Worm (Caenorhabditis elegans) whole organism, L1 larva: ENCODE data around the gene srpa-68.
A peak's percentile ranks its signal among the peaks of the same experiment; 100 is the strongest.

Source experiments
- C16A3.4 ChIP-seq: fragments of 150-350 bp; optimal IDR thresholded peaks from 2 replicates; lab custom pipeline; 2014; ENCODE audit warnings: missing biosample characterization, missing genetic modification characterization
- ama-1 ChIP-seq: fragments of 150-350 bp; optimal IDR thresholded peaks from 2 replicates; lab custom pipeline; 2014
- blmp-1 ChIP-seq: fragments of 150-350 bp; optimal IDR thresholded peaks from 2 replicates; lab custom pipeline; 2014; ENCODE audit warnings: missing biosample characterization, missing genetic modification characterization
- ceh-82 ChIP-seq, 3 experiments: fragments of 150-350 bp in 1 of 3; sonication (generic microtip) in 2 of 3; optimal IDR thresholded peaks; 2 replicates each; lab custom pipeline; 2014 to 2017; ENCODE audit warnings: missing biosample characterization in 3 of 3, missing genetic modification characterization in 3 of 3
- ceh-88 ChIP-seq: fragments of 200-800 bp; sonication (Bioruptor generic); IDR thresholded peaks from 2 replicates; pipeline ENCODE4 v1.3.6; 2022; ENCODE audit warnings: missing genetic modification characterization, missing compliant biosample characterization
- efl-1 ChIP-seq, 4 experiments: fragments of 150-350 bp; optimal IDR thresholded peaks in 3 of 4; peaks in 1 of 4; 1 replicate in 1 of 4; 2 replicates in 3 of 4; lab custom pipeline; 2014; ENCODE audit warnings: missing biosample characterization in 2 of 4, missing genetic modification characterization in 2 of 4, missing genetic modification reagents in 2 of 4
- efl-3 ChIP-seq: fragments of 200-800 bp; sonication (Bioruptor generic); optimal IDR thresholded peaks from 2 replicates; lab custom pipeline; 2018; ENCODE audit warnings: mild to moderate bottlenecking, missing genetic modification characterization, missing compliant biosample characterization
- egl-13 ChIP-seq: sonication (generic microtip); optimal IDR thresholded peaks from 2 replicates; lab custom pipeline; 2016; ENCODE audit warnings: missing genotype, missing genetic modification reagents, missing genetic modification characterization, missing compliant biosample characterization
- egl-27 ChIP-seq, 2 experiments: fragments of 150-350 bp in 1 of 2; sonication (generic microtip); optimal IDR thresholded peaks; 3 replicates each; lab custom pipeline; 2017 to 2018; ENCODE audit warnings: missing biosample characterization in 2 of 2, missing genetic modification characterization in 2 of 2, missing genetic modification reagents in 2 of 2
- elt-2 ChIP-seq: sonication (generic microtip); optimal IDR thresholded peaks from 2 replicates; lab custom pipeline; 2016; ENCODE audit warnings: missing genetic modification characterization, mild to moderate bottlenecking, inconsistent platforms, missing compliant biosample characterization, missing genetic modification reagents
- elt-3 ChIP-seq, 6 experiments: fragments of 150-350 bp in 1 of 6; sonication (generic microtip); optimal IDR thresholded peaks; 2 replicates each; lab custom pipeline; 2017 to 2018; ENCODE audit warnings: missing biosample characterization in 6 of 6, missing genetic modification characterization in 6 of 6, inconsistent platforms in 1 of 6
- ets-5 ChIP-seq: fragments of 200-800 bp; sonication (Bioruptor generic); IDR thresholded peaks from 2 replicates; pipeline ENCODE4 v1.3.6; 2022; ENCODE audit warnings: missing genetic modification characterization, missing compliant biosample characterization
- grh-1 ChIP-seq: fragments of 200-800 bp; sonication (Bioruptor generic); IDR thresholded peaks from 2 replicates; pipeline ENCODE4 v1.3.6; 2022; ENCODE audit warnings: missing genetic modification reagents, missing genetic modification characterization, missing compliant biosample characterization
- irx-1 ChIP-seq: sonication (generic microtip); optimal IDR thresholded peaks from 2 replicates; lab custom pipeline; 2016; ENCODE audit warnings: missing genetic modification characterization, missing compliant biosample characterization
- isw-1 ChIP-seq: fragments of 200-800 bp; sonication (Bioruptor generic); IDR thresholded peaks from 2 replicates; pipeline ENCODE4 v1.3.6; 2022; ENCODE audit warnings: missing genetic modification characterization, missing compliant biosample characterization
- lin-14 ChIP-seq: fragments of 200-800 bp; sonication (Bioruptor generic); optimal IDR thresholded peaks from 2 replicates; lab custom pipeline; 2018; ENCODE audit warnings: mild to moderate bottlenecking, missing genetic modification characterization, moderate library complexity, missing compliant biosample characterization
- lin-15B ChIP-seq: fragments of 150-350 bp; sonication (generic microtip); optimal IDR thresholded peaks from 3 replicates; lab custom pipeline; 2014; ENCODE audit warnings: missing biosample characterization, missing genetic modification characterization
- lin-35 ChIP-seq, 2 experiments: fragments of 150-350 bp; optimal IDR thresholded peaks; 2 replicates each; lab custom pipeline; 2014; ENCODE audit warnings: missing biosample characterization in 2 of 2, missing genetic modification characterization in 2 of 2, missing genetic modification reagents in 2 of 2
- lin-39 ChIP-seq: fragments of 150-350 bp; optimal IDR thresholded peaks from 2 replicates; lab custom pipeline; 2014; ENCODE audit warnings: missing biosample characterization, missing genetic modification reagents, missing genetic modification characterization
- lsy-2 ChIP-seq, 2 experiments: fragments of 150-350 bp; optimal IDR thresholded peaks; 2 replicates each; lab custom pipeline; 2014; ENCODE audit warnings: missing biosample characterization in 2 of 2, missing genetic modification characterization in 2 of 2
- mef-2 ChIP-seq: fragments of 150-350 bp; optimal IDR thresholded peaks from 2 replicates; lab custom pipeline; 2014; ENCODE audit warnings: missing biosample characterization, missing genetic modification characterization
- mep-1 ChIP-seq: fragments of 150-350 bp; optimal IDR thresholded peaks from 2 replicates; lab custom pipeline; 2014; ENCODE audit warnings: missing biosample characterization, missing genetic modification characterization
- nhr-12 ChIP-seq: sonication (generic microtip); optimal IDR thresholded peaks from 2 replicates; lab custom pipeline; 2017; ENCODE audit warnings: missing biosample characterization, missing genetic modification characterization
- nhr-19 ChIP-seq: fragments of 200-800 bp; sonication (Bioruptor generic); conservative IDR thresholded peaks from 2 replicates; pipeline ENCODE4 v1.3.6; 2022; ENCODE audit warnings: missing genetic modification characterization, missing compliant biosample characterization
- nhr-20 ChIP-seq: sonication (generic microtip); optimal IDR thresholded peaks from 2 replicates; lab custom pipeline; 2016; ENCODE audit warnings: mild to moderate bottlenecking, missing genetic modification characterization, missing compliant biosample characterization
- nhr-28 ChIP-seq: fragments of 150-350 bp; optimal IDR thresholded peaks from 2 replicates; lab custom pipeline; 2014; ENCODE audit warnings: missing biosample characterization, missing genetic modification characterization
- nhr-47 ChIP-seq: sonication (generic microtip); optimal IDR thresholded peaks from 2 replicates; lab custom pipeline; 2016; ENCODE audit warnings: mild to moderate bottlenecking, missing genetic modification characterization, moderate library complexity, missing compliant biosample characterization
- nhr-71 ChIP-seq: sonication (generic microtip); optimal IDR thresholded peaks from 2 replicates; lab custom pipeline; 2016; ENCODE audit warnings: mild to moderate bottlenecking, missing genetic modification characterization, moderate library complexity, missing compliant biosample characterization
- nhr-77 ChIP-seq: fragments of 150-350 bp; optimal IDR thresholded peaks from 2 replicates; lab custom pipeline; 2014; ENCODE audit warnings: missing biosample characterization, missing genetic modification characterization
- nhr-84 ChIP-seq: sonication (generic microtip); optimal IDR thresholded peaks from 2 replicates; lab custom pipeline; 2017; ENCODE audit warnings: missing biosample characterization, missing genetic modification characterization
- nhr-85 ChIP-seq: sonication (generic microtip); peaks from one replicate; lab custom pipeline; 2016; ENCODE audit warnings: missing genetic modification characterization, inconsistent platforms, missing compliant biosample characterization
- nhr-90 ChIP-seq: sonication (generic microtip); optimal IDR thresholded peaks from 2 replicates; lab custom pipeline; 2016; ENCODE audit warnings: mild to moderate bottlenecking, missing genetic modification characterization, missing compliant biosample characterization; ENCODE audit not compliant: poor library complexity
- pqm-1 ChIP-seq: sonication (generic microtip); optimal IDR thresholded peaks from 3 replicates; lab custom pipeline; 2017; ENCODE audit warnings: missing biosample characterization, missing genetic modification characterization
- rnt-1 ChIP-seq: sonication (generic microtip); optimal IDR thresholded peaks from 2 replicates; lab custom pipeline; 2016; ENCODE audit warnings: mild to moderate bottlenecking, missing genetic modification characterization, moderate library complexity, missing compliant biosample characterization
- skn-1 ChIP-seq: fragments of 150-350 bp; optimal IDR thresholded peaks from 2 replicates; lab custom pipeline; 2014; ENCODE audit warnings: missing biosample characterization, missing genetic modification characterization
- snpc-4 ChIP-seq: fragments of 150-350 bp; optimal IDR thresholded peaks from 2 replicates; lab custom pipeline; 2014; ENCODE audit warnings: missing biosample characterization, missing genetic modification characterization
- snu-23 ChIP-seq: sonication (generic microtip); optimal IDR thresholded peaks from 2 replicates; lab custom pipeline; 2016; ENCODE audit warnings: missing genetic modification characterization, missing compliant biosample characterization
- sup-37 ChIP-seq: fragments of 200-800 bp; sonication (Bioruptor generic); optimal IDR thresholded peaks from 2 replicates; lab custom pipeline; 2018; ENCODE audit warnings: mild to moderate bottlenecking, missing genetic modification characterization, missing compliant biosample characterization
- tbx-2 ChIP-seq: sonication (generic microtip); optimal IDR thresholded peaks from 2 replicates; lab custom pipeline; 2016; ENCODE audit warnings: missing genetic modification characterization, missing compliant biosample characterization
- tlp-1 ChIP-seq: fragments of 150-350 bp; optimal IDR thresholded peaks from 2 replicates; lab custom pipeline; 2014; ENCODE audit warnings: missing biosample characterization, missing genetic modification characterization
- unc-130 ChIP-seq: fragments of 150-350 bp; optimal IDR thresholded peaks from 2 replicates; lab custom pipeline; 2017; ENCODE audit warnings: missing biosample characterization, missing genetic modification characterization, inconsistent platforms
- unc-98 ChIP-seq: fragments of 200-800 bp; sonication (Bioruptor generic); IDR thresholded peaks from 2 replicates; pipeline ENCODE4 v1.3.6; 2022; ENCODE audit warnings: missing genetic modification characterization, missing compliant biosample characterization
- zag-1 ChIP-seq: fragments of 150-350 bp; optimal IDR thresholded peaks from 2 replicates; lab custom pipeline; 2014; ENCODE audit warnings: missing biosample characterization, missing genetic modification characterization

srpa-68 gene

DNA sequence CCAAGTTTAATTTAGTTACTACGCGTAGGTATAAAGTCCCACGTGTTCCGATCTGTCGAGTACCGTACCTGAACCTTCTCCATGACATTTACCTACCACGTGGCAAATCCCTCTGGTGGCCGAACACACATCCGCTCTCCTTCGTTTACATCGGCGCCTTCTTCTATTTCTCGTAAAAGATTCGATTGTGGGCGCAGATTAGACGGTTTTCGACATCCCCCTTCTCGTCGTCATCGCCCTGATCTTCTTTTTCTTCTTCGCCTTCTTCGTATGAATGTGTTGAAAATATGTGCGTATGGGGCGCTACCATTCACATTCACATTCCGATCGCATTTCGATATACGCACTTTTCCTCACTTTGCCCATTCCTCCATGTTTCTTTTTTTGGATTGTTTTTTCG, 5.3 kb upstream of the srpa-68 start (continued):
- peak; percentile 64 for TF ChIP-seq blmp-1 (tag; lab: Kevin White, UChicago)
- TF ChIP-seq, all 84 proteins: peak for 7

DNA sequence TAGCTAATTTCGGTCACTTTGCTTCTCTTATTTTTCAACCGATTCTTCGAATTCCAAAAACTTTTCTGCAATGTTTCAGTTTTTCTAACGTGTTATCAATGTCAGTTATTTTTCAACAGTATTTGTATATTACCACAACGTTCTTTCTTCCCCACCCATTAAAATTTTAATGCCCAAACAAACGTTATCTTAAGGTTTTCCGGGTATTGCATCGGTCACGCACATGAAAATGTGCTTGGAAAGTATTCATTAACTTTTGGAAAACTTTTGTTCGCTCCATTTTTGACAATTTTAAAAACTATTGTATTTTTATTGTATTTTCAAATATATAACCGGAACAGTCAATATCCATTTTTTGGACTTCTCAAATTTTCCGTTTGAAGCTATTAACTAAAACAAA, 4.7 kb upstream of the srpa-68 start:
- TF ChIP-seq elt-2 (tag; lab: Kevin White, UChicago) (peak; percentile 65), egl-13 (tag; lab: Kevin White, UChicago) (no peak), lin-35 (GFP tag; optimal IDR thresholded peaks at IDR 0.05; lab: Kevin White, UChicago) (peak in 1 of 2 experiments; percentile 7)

DNA sequence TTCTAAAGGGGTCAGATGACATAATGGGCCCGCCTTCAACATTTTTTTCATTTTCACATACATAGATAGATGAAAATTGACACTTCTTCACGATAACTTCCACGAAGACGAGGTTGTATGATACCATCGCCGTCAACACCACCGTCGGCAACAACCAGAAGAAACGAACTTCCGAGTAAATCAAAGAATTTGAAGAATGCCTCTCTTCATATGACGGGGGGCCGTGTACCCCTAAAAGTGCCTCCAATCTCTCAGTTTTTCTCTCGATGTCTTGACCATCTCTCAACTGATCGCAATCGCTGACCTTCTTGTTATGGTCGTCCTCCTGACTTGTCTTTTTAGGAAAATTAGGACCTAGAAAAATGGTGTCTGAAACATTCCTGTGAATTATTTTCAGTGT, 4.1 kb upstream of the srpa-68 start:
- TF ChIP-seq nhr-47 (peak; percentile 2), zag-1 (no peak), snpc-4 (tag; lab: Kevin White, UChicago) (no peak), elt-3 (tag; optimal IDR thresholded peaks at IDR 0.05; lab: Kevin White, UChicago) (peak in 1 of 6 experiments; percentile 40), rnt-1 (tag; lab: Kevin White, UChicago) (peak; percentile 25), nhr-84 (tag; lab: Kevin White, UChicago) (no peak), lsy-2 (tag; optimal IDR thresholded peaks at IDR 0.05; lab: Kevin White, UChicago) (peak in 1 of 2 experiments; percentile 48), nhr-20 (tag; lab: Kevin White, UChicago) (peak; percentile 36), lin-35 (GFP tag; optimal IDR thresholded peaks at IDR 0.05; lab: Kevin White, UChicago) (peak in 1 of 2 experiments; percentile 23), efl-3 (GFP tag; lab: Kevin White, UChicago) (peak; percentile 39), nhr-71 (tag; lab: Kevin White, UChicago) (peak; percentile 49), lin-14 (GFP tag; lab: Kevin White, UChicago) (peak; percentile 56), tbx-2 (peak; percentile 15), egl-27 (tag; optimal IDR thresholded peaks at IDR 0.05; lab: Kevin White, UChicago) (no peak), unc-130 (peak; percentile 2), nhr-85 (tag; lab: Kevin White, UChicago) (peak; percentile 96), egl-13 (tag; lab: Kevin White, UChicago) (no peak), isw-1 (GFP tag; lab: Robert Waterston, UW) (no peak), nhr-28 (tag; lab: Kevin White, UChicago) (no peak), mep-1 (peak; percentile 16), sup-37 (GFP tag; lab: Kevin White, UChicago) (no peak), nhr-19 (GFP tag; lab: Robert Waterston, UW) (no peak; the same call in 1 of the 2 replicates), grh-1 (GFP tag; lab: Robert Waterston, UW) (peak; percentile 32; the same call in 1 of the 2 replicates), snu-23 (GFP tag; lab: Kevin White, UChicago) (peak; percentile 33), ceh-88 (no peak), tlp-1 (tag; lab: Kevin White, UChicago) (no peak), blmp-1 (tag; lab: Kevin White, UChicago) (peak; percentile 38), irx-1 (peak; percentile 25)

DNA sequence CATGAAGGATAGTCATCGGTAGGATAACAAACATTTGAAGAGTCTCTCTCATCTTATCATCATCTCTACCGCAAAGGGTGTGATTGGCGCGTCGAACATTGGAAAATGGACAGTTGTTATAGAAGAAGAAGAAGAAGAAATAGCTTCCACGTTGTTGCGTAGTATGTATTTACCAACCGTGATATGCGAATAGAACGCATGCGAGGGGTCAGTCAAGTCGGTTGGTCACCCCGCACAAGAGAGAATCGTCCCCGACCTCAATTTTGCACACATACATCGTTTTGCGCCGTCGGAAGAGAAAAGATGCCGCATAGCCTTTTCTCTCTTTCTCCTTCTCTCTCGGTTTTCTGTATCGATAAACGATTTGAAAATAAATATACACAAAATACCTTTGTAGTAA, 3.6 kb upstream of the srpa-68 start:
- TF ChIP-seq mef-2 (tag; lab: Kevin White, UChicago) (no peak), lin-15B (tag; lab: Kevin White, UChicago) (no peak), nhr-85 (tag; lab: Kevin White, UChicago) (no peak), lin-35 (GFP tag; optimal IDR thresholded peaks at IDR 0.05; lab: Kevin White, UChicago) (peak in 1 of 2 experiments; percentile 10), efl-1 (optimal IDR thresholded peaks at IDR 0.05; lab: Kevin White, UChicago) (no peak), efl-1 (GFP tag; optimal IDR thresholded peaks at IDR 0.05 in 1 of 2; lab: Kevin White, UChicago) (peak in 1 of 2 experiments; percentile 87), blmp-1 (tag; lab: Kevin White, UChicago) (peak; percentile 17)
- TF ChIP-seq, all 84 proteins: peak for 3

DNA sequence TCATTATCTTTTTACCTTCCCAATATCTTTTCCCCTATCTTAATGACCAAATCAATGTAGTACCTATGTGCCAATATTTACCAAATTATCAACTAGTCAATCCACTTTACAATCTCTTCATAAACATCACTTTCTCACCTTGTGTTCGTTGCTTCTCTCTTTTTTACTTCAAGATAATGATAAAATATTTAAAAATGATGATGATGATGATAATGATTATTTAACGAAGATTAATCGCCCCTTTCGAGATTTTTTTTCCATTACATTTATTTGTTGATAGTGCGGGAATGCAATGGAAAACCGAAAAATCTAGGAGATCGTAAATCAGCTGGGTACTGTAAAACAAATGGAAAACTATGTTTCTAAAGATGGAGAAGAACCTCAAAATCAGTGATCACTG, 2.6 kb upstream of the srpa-68 start:
- no peak for TF ChIP-seq nhr-12 (tag; lab: Kevin White, UChicago)
- TF ChIP-seq nhr-90 (tag; lab: Kevin White, UChicago), result peak; percentile 4
- 0 out of 2 replicates have a peak, but pooled peaks have one; percentile 15 for TF ChIP-seq grh-1 (GFP tag; lab: Robert Waterston, UW)
- TF ChIP-seq ceh-88, result no peak
- TF ChIP-seq lin-39, result no peak
- TF ChIP-seq ceh-82 (tag; optimal IDR thresholded peaks at IDR 0.05; lab: Kevin White, UChicago), result no peak
- no peak for TF ChIP-seq C16A3.4 (tag; lab: Kevin White, UChicago)
- TF ChIP-seq pqm-1, result no peak
- peak; percentile 42 for TF ChIP-seq lin-14 (GFP tag; lab: Kevin White, UChicago)
- TF ChIP-seq tbx-2, result peak; percentile 9
- peak in 1 of 2 experiments; percentile 49 for TF ChIP-seq lsy-2 (tag; optimal IDR thresholded peaks at IDR 0.05; lab: Kevin White, UChicago)
- TF ChIP-seq ets-5, result no peak
- no peak for TF ChIP-seq ama-1
- TF ChIP-seq nhr-71 (tag; lab: Kevin White, UChicago), result peak; percentile 44
- TF ChIP-seq elt-3 (tag; optimal IDR thresholded peaks at IDR 0.05; lab: Kevin White, UChicago), result peak in 2 of 6 experiments; percentile 58 to 79
- no peak for TF ChIP-seq unc-98 (GFP tag; lab: Robert Waterston, UW)
- peak; percentile 54 for TF ChIP-seq blmp-1 (tag; lab: Kevin White, UChicago)
- TF ChIP-seq nhr-77 (tag; lab: Kevin White, UChicago), result no peak
- peak; percentile 69 for TF ChIP-seq nhr-85 (tag; lab: Kevin White, UChicago)
- TF ChIP-seq nhr-20 (tag; lab: Kevin White, UChicago), result peak; percentile 18
- no peak for TF ChIP-seq skn-1 (tag; lab: Kevin White, UChicago)
